Fruit fly (Drosophila melanogaster) whole organism, prepupa: ENCODE results near the gene IscU.

Experiments
- Blimp-1 ChIP-seq: fragments of 200-800 bp; sonication (Bioruptor generic); optimal IDR thresholded peaks from 3 replicates; lab custom pipeline; 2017; ENCODE audit warnings: missing biosample characterization, missing genetic modification characterization, mild to moderate bottlenecking, moderate library complexity, missing genetic modification reagents
- CG11294 ChIP-seq: fragments of 200-800 bp; sonication (Bioruptor generic); IDR thresholded peaks from 2 replicates; pipeline ENCODE4 v1.3.6; 2022; ENCODE audit warnings: missing biosample characterization, missing genetic modification characterization
- CG11762 ChIP-seq: fragments of 200-800 bp; sonication (Bioruptor generic); optimal IDR thresholded peaks from 3 replicates; lab custom pipeline; 2016; ENCODE audit warnings: missing biosample characterization, missing genetic modification characterization; ENCODE audit not compliant: insufficient read depth
- CG11902 ChIP-seq: fragments of 200-800 bp; sonication (Bioruptor generic); optimal IDR thresholded peaks from 3 replicates; lab custom pipeline; 2016; ENCODE audit warnings: missing biosample characterization, missing genetic modification characterization
- CG1621 ChIP-seq: fragments of 200-800 bp; sonication (Bioruptor generic); optimal IDR thresholded peaks from 3 replicates; lab custom pipeline; 2018; ENCODE audit warnings: missing biosample characterization, mild to moderate bottlenecking, missing genetic modification characterization
- CG31627 ChIP-seq: fragments of 200-800 bp; sonication (Bioruptor generic); optimal IDR thresholded peaks from 3 replicates; lab custom pipeline; 2016; ENCODE audit warnings: missing biosample characterization, missing genetic modification characterization
- CG32006 ChIP-seq: fragments of 200-800 bp; sonication (Bioruptor generic); optimal IDR thresholded peaks from 3 replicates; lab custom pipeline; 2017; ENCODE audit warnings: missing biosample characterization, mild to moderate bottlenecking, missing genetic modification characterization
- CG34406 ChIP-seq: fragments of 200-800 bp; sonication (Bioruptor generic); optimal IDR thresholded peaks from 3 replicates; lab custom pipeline; 2016; ENCODE audit warnings: missing biosample characterization, missing genetic modification characterization
- CG3919 ChIP-seq: fragments of 200-800 bp; sonication (Bioruptor generic); optimal IDR thresholded peaks from 3 replicates; lab custom pipeline; 2016; ENCODE audit warnings: missing biosample characterization, missing genetic modification characterization
- CG6163 ChIP-seq: fragments of 200-800 bp; sonication (Bioruptor generic); IDR thresholded peaks from 3 replicates; pipeline ENCODE4 v1.3.6; 2022; ENCODE audit warnings: missing biosample characterization, missing genetic modification characterization
- CG6276 ChIP-seq: fragments of 200-800 bp; sonication (Bioruptor generic); optimal IDR thresholded peaks from 2 replicates; lab custom pipeline; 2017; ENCODE audit warnings: missing biosample characterization, mild to moderate bottlenecking, missing genetic modification characterization
- CG6792 ChIP-seq: fragments of 200-800 bp; sonication (Bioruptor generic); optimal IDR thresholded peaks from 3 replicates; lab custom pipeline; 2016; ENCODE audit warnings: missing biosample characterization, missing genetic modification characterization
- CG6808 ChIP-seq: fragments of 200-800 bp; sonication (Bioruptor generic); optimal IDR thresholded peaks from 3 replicates; lab custom pipeline; 2017; ENCODE audit warnings: missing biosample characterization, missing genetic modification characterization, mild to moderate bottlenecking, moderate library complexity, missing genetic modification reagents
- CG6854 ChIP-seq: fragments of 200-800 bp; sonication (Bioruptor generic); optimal IDR thresholded peaks from 2 replicates; lab custom pipeline; 2017; ENCODE audit warnings: missing biosample characterization, mild to moderate bottlenecking, missing genetic modification characterization
- CG8119 ChIP-seq: fragments of 200-800 bp; sonication (Bioruptor generic); IDR thresholded peaks from 3 replicates; pipeline ENCODE4 v1.3.6; 2022; ENCODE audit warnings: missing biosample characterization, missing genetic modification characterization
- CG8319 ChIP-seq: fragments of 200-800 bp; sonication (Bioruptor generic); optimal IDR thresholded peaks from 3 replicates; lab custom pipeline; 2016; ENCODE audit warnings: missing biosample characterization, missing genetic modification characterization
- CG8632 ChIP-seq: fragments of 200-800 bp; sonication (Bioruptor generic); optimal IDR thresholded peaks from 3 replicates; lab custom pipeline; 2016; ENCODE audit warnings: missing biosample characterization, missing genetic modification characterization
- CG9139 ChIP-seq: fragments of 200-800 bp; sonication (Bioruptor generic); optimal IDR thresholded peaks from 3 replicates; lab custom pipeline; 2017; ENCODE audit warnings: missing biosample characterization, mild to moderate bottlenecking, missing genetic modification characterization
- Eip75B ChIP-seq: fragments of 200-800 bp; sonication (Bioruptor generic); optimal IDR thresholded peaks from 3 replicates; lab custom pipeline; 2016; ENCODE audit warnings: missing biosample characterization, missing genetic modification characterization
- Ets96B ChIP-seq: fragments of 200-800 bp; optimal IDR thresholded peaks from 2 replicates; lab custom pipeline; 2019; ENCODE audit warnings: missing biosample characterization, mild to moderate bottlenecking, missing genetic modification characterization, moderate library complexity
- Hr38 ChIP-seq: sonication (Bioruptor generic); optimal IDR thresholded peaks from 2 replicates; lab custom pipeline; 2016; ENCODE audit warnings: missing biosample characterization, missing genetic modification characterization
- Hr4 ChIP-seq: fragments of 200-800 bp; sonication (Bioruptor generic); optimal IDR thresholded peaks from 3 replicates; lab custom pipeline; 2016; ENCODE audit warnings: missing biosample characterization, missing genetic modification characterization
- Lpt ChIP-seq: fragments of 200-800 bp; sonication (Bioruptor generic); optimal IDR thresholded peaks from 3 replicates; lab custom pipeline; 2016; ENCODE audit warnings: missing biosample characterization, missing genetic modification characterization
- Met ChIP-seq: fragments of 200-800 bp; sonication (Bioruptor generic); optimal IDR thresholded peaks from 3 replicates; lab custom pipeline; 2016; ENCODE audit warnings: missing biosample characterization, missing genetic modification characterization
- Smox ChIP-seq: fragments of 200-800 bp; sonication (Bioruptor generic); optimal IDR thresholded peaks from 3 replicates; lab custom pipeline; 2016; ENCODE audit warnings: missing biosample characterization, missing genetic modification characterization
- Sox102F ChIP-seq: fragments of 200-800 bp; sonication (Bioruptor generic); optimal IDR thresholded peaks from 2 replicates; lab custom pipeline; 2016; ENCODE audit warnings: missing biosample characterization, mild to moderate bottlenecking, missing genetic modification characterization
- Sox15 ChIP-seq: fragments of 200-800 bp; sonication (Bioruptor generic); optimal IDR thresholded peaks from 3 replicates; lab custom pipeline; 2016; ENCODE audit warnings: missing biosample characterization, missing genetic modification characterization
- cyc ChIP-seq: fragments of 200-800 bp; sonication (Bioruptor generic); optimal IDR thresholded peaks from 3 replicates; lab custom pipeline; 2016; ENCODE audit warnings: missing biosample characterization, missing genetic modification characterization
- dac ChIP-seq: fragments of 200-800 bp; sonication (Bioruptor generic); optimal IDR thresholded peaks from 2 replicates; lab custom pipeline; 2017; ENCODE audit warnings: missing biosample characterization, mild to moderate bottlenecking, missing genetic modification characterization
- fd59A ChIP-seq: fragments of 200-800 bp; sonication (Bioruptor generic); optimal IDR thresholded peaks from 2 replicates; lab custom pipeline; 2017; ENCODE audit warnings: missing biosample characterization, mild to moderate bottlenecking, missing genetic modification characterization, missing genetic modification reagents
- fd85E ChIP-seq: fragments of 200-800 bp; sonication (Bioruptor generic); optimal IDR thresholded peaks from 3 replicates; lab custom pipeline; 2016; ENCODE audit warnings: missing biosample characterization, missing genetic modification characterization
- fkh ChIP-seq: fragments of 200-800 bp; sonication (Bioruptor generic); optimal IDR thresholded peaks from 3 replicates; lab custom pipeline; 2017; ENCODE audit warnings: missing biosample characterization, mild to moderate bottlenecking, missing genetic modification characterization, moderate library complexity
- pdm3 ChIP-seq: fragments of 200-800 bp; sonication (Bioruptor generic); optimal IDR thresholded peaks from 3 replicates; lab custom pipeline; 2016; ENCODE audit warnings: missing biosample characterization, missing genetic modification characterization
- salr ChIP-seq, 2 experiments: fragments of 200-800 bp; sonication (Bioruptor generic); optimal IDR thresholded peaks; 3 replicates each; lab custom pipeline; 2016 to 2018; ENCODE audit warnings: missing biosample characterization in 2 of 2, missing genetic modification characterization in 2 of 2, mild to moderate bottlenecking in 1 of 2
- ss ChIP-seq, 2 experiments: fragments of 200-800 bp; sonication (Bioruptor generic); optimal IDR thresholded peaks; 2 replicates in 1 of 2; 3 replicates in 1 of 2; lab custom pipeline; 2017 to 2018; ENCODE audit warnings: mild to moderate bottlenecking in 2 of 2, missing biosample characterization in 2 of 2, missing genetic modification characterization in 2 of 2, moderate library complexity in 1 of 2
- svp ChIP-seq: fragments of 200-800 bp; sonication (Bioruptor generic); peaks from one replicate; lab custom pipeline; 2016; ENCODE audit warnings: missing biosample characterization, missing genetic modification characterization
- vri ChIP-seq: fragments of 200-800 bp; sonication (Bioruptor generic); optimal IDR thresholded peaks from 3 replicates; lab custom pipeline; 2016; ENCODE audit warnings: missing biosample characterization, mild to moderate bottlenecking, missing genetic modification characterization

The IscU gene

dm6 chr3R:8846154-8846648 lies 22.2 kb upstream of the IscU start (continued):
- peak; percentile 0 for TF ChIP-seq Lpt
- TF ChIP-seq CG8632 (GFP tag; lab: Kevin White, UChicago): peak; percentile 19
- no peak for TF ChIP-seq salr (GFP tag; optimal IDR thresholded peaks at IDR 0.05; lab: Kevin White, UChicago)
- TF ChIP-seq CG11762 (GFP tag; lab: Kevin White, UChicago): no peak
- TF ChIP-seq CG34406 (GFP tag; lab: Kevin White, UChicago): peak; percentile 14
- TF ChIP-seq fd85E: no peak
- peak; percentile 98 for TF ChIP-seq fkh (GFP tag; lab: Kevin White, UChicago)
- TF ChIP-seq dac (GFP tag; lab: Kevin White, UChicago): no peak
- TF ChIP-seq Sox15 (GFP tag; lab: Kevin White, UChicago): no peak
- peak; percentile 56 for TF ChIP-seq CG1621
- no peak for TF ChIP-seq Hr4 (GFP tag; lab: Kevin White, UChicago)
- TF ChIP-seq fd59A: no peak
- TF ChIP-seq CG8319 (GFP tag; lab: Kevin White, UChicago): no peak
- TF ChIP-seq CG6808 (GFP tag; lab: Kevin White, UChicago): peak; percentile 43
- no peak for TF ChIP-seq svp (GFP tag; lab: Kevin White, UChicago)
- peak; percentile 53; the same call in 2 of the 3 replicates for TF ChIP-seq CG8119 (GFP tag; lab: Robert Waterston, UW)
- no peak for TF ChIP-seq Hr38 (GFP tag; lab: Kevin White, UChicago)
- peak; percentile 39 for TF ChIP-seq Sox102F
- no peak for TF ChIP-seq Blimp-1 (GFP tag; lab: Kevin White, UChicago)
- no peak for TF ChIP-seq CG32006 (GFP tag; lab: Kevin White, UChicago)
- TF ChIP-seq pdm3: no peak

dm6 chr3R:8844955-8845354 lies 21.0 kb upstream of the IscU start:
- TF ChIP-seq Ets96B (tag; lab: Kevin White, UChicago) (no peak), vri (GFP tag; lab: Kevin White, UChicago) (peak; percentile 64), CG31627 (GFP tag; lab: Kevin White, UChicago) (no peak), fkh (GFP tag; lab: Kevin White, UChicago) (peak; percentile 12), CG3919 (GFP tag; lab: Kevin White, UChicago) (no peak), CG11294 (GFP tag; lab: Robert Waterston, UW) (no peak), Smox (GFP tag; lab: Kevin White, UChicago) (no peak), cyc (GFP tag; lab: Kevin White, UChicago) (no peak), CG8319 (GFP tag; lab: Kevin White, UChicago) (no peak), CG9139 (GFP tag; lab: Kevin White, UChicago) (no peak), CG6854 (GFP tag; lab: Kevin White, UChicago) (no peak), Sox15 (GFP tag; lab: Kevin White, UChicago) (no peak), CG6792 (GFP tag; lab: Kevin White, UChicago) (no peak), ss (GFP tag; optimal IDR thresholded peaks at IDR 0.05; lab: Kevin White, UChicago) (no peak), CG6163 (GFP tag; lab: Robert Waterston, UW) (no peak)

dm6 chr3R:8843942-8844637 lies 20.1 kb upstream of the IscU start:
- TF ChIP-seq CG31627 (GFP tag; lab: Kevin White, UChicago) (no peak), CG34406 (GFP tag; lab: Kevin White, UChicago) (no peak), vri (GFP tag; lab: Kevin White, UChicago) (no peak), cyc (GFP tag; lab: Kevin White, UChicago) (no peak), CG11902 (no peak), Lpt (no peak), Met (GFP tag; lab: Kevin White, UChicago) (no peak), CG32006 (GFP tag; lab: Kevin White, UChicago) (no peak), salr (GFP tag; optimal IDR thresholded peaks at IDR 0.05; lab: Kevin White, UChicago) (no peak), Sox102F (no peak), CG11762 (GFP tag; lab: Kevin White, UChicago) (no peak), CG6276 (GFP tag; lab: Kevin White, UChicago) (no peak), Eip75B (no peak), fd85E (no peak), CG8632 (GFP tag; lab: Kevin White, UChicago) (no peak), dac (GFP tag; lab: Kevin White, UChicago) (no peak), CG6163 (GFP tag; lab: Robert Waterston, UW) (no peak)
